Worm (Caenorhabditis elegans) whole organism, L4/young adult: ENCODE results near the gene fbxa-71.

Source experiments
- W03F9.2 ChIP-seq: fragments of 150-350 bp; optimal IDR thresholded peaks from 2 replicates; lab custom pipeline; 2014; ENCODE audit warnings: missing biosample characterization, missing genetic modification characterization
- dao-5 ChIP-seq: sonication (generic microtip); optimal IDR thresholded peaks from 2 replicates; lab custom pipeline; 2016; ENCODE audit warnings: missing genotype, missing genetic modification characterization, moderate library complexity, missing compliant biosample characterization
- him-1 ChIP-seq: sonication (generic microtip); optimal IDR thresholded peaks from 2 replicates; lab custom pipeline; 2016; ENCODE audit warnings: missing genotype, missing genetic modification reagents, missing genetic modification characterization, missing compliant biosample characterization

The fbxa-71 gene

DNA sequence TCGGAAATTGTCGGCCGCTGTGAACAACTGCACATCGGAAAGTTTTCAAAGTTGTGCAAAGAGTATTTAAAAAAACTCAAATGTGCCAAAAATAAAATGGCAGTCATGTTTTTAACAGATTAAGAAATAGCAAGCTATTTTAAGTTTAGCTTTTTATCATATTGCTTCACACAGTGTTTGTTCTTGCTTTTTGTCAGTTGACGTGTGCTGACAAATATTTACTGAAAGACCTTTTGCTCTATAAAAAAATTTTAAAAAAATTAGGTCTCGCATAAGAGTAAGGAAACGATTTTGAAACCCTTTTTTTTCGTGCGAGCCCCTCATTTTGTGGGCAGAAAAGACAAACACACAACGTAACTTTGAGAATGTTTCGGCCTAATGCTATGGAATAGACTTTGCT is at the start of gene fbxa-71:
TSS of gene fbxa-71 (plus strand) at position 301 of the 400 bp plus-strand sequence.
- TF ChIP-seq him-1 (tag; lab: Kevin White, UChicago) = no peak
- no peak for TF ChIP-seq W03F9.2 (tag; lab: Kevin White, UChicago)
- no peak for TF ChIP-seq dao-5 (tag; lab: Kevin White, UChicago)

DNA sequence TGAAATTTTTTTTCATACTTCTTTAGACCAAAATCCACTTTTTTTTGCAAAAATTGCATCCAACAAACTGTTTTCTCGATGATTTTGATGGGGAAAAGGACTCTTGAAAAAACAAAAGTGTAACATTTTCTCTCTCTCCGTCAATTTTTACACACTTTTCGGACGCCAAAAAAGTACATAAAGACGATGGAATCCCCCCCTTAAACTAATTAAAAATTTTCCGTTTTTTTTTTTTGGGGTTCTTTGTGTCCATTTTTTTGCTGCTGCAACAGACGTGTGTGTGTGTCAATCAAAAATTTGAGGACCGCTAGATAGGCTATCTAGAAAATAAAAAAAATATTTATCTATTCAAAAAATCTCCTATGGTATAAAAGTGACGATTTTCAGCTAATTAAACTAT is 47.8 kb upstream of the fbxa-71 start, which contains the start of gene C39B5.5:
TSS of gene C39B5.5 (plus strand) at position 301 of the 400 bp plus-strand sequence.
- TF ChIP-seq him-1 (tag; lab: Kevin White, UChicago) (no peak), dao-5 (tag; lab: Kevin White, UChicago) (no peak), W03F9.2 (tag; lab: Kevin White, UChicago) (no peak)

DNA sequence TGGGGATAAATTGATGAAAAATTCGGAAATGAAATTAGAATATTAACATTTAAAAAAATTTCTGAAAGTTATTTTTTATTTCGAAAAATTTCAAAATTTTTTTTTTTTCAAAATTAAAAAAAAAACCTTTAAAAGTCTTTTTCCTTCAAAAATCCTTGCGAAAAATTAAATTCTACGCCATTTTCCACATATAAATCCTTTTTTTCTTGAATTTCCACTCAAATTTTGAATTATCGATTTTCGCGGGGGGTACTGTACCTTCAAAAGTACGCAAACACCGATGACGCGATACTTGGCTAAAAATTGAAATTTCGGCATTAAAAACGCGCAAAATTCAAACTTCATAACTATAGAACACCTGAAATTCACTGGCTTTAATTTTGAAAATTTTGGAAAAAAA is 45.0 kb upstream of the fbxa-71 start:
- no peak for TF ChIP-seq dao-5 (tag; lab: Kevin White, UChicago)
- no peak for TF ChIP-seq W03F9.2 (tag; lab: Kevin White, UChicago)
- TF ChIP-seq him-1 (tag; lab: Kevin White, UChicago) = no peak

DNA sequence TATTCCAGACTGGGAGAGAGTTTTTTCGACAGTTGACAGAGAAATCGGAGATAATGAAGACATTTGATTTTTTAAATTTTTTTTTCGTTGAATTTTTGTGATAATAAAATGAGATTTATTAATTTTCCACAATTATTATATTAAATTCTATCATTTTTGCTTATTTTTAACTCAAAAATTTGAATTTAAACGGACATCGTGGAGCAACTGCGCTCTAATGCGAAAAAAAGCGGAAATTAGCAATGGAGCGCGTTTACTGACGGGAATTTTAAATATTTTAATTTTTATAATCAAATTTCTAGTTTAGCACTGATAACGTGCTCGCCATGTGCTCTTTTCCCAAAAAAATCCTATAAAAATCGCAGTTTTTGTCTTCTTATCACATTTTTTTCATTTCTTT is 44.5 kb upstream of the fbxa-71 start, which contains the start of gene C39B5.14:
TSS of gene C39B5.14 (plus strand) at position 301 of the 400 bp plus-strand sequence.
- no peak for TF ChIP-seq dao-5 (tag; lab: Kevin White, UChicago)
- no peak for TF ChIP-seq him-1 (tag; lab: Kevin White, UChicago)
- TF ChIP-seq W03F9.2 (tag; lab: Kevin White, UChicago) = no peak

DNA sequence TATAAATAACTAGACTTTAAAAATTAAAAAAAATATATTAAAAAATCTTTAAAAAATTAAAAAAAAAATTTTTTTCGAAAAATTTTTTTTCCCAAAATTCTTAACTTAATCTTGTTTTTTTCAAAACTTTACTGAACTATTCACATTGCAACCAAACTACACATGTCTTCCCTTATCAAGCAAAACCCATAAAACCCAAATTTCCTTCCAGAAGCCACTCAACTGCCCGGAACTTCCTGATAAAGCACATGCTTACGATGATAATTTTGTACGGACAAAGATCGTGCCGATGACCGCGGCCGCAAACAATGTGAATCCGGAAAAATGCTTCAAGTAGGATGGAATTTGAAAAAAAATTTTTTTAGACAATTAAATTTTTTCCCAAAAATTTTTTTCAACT is 43.3 kb upstream of the fbxa-71 start:
- TF ChIP-seq him-1 (tag; lab: Kevin White, UChicago) (no peak), W03F9.2 (tag; lab: Kevin White, UChicago) (no peak), dao-5 (tag; lab: Kevin White, UChicago) (no peak)

DNA sequence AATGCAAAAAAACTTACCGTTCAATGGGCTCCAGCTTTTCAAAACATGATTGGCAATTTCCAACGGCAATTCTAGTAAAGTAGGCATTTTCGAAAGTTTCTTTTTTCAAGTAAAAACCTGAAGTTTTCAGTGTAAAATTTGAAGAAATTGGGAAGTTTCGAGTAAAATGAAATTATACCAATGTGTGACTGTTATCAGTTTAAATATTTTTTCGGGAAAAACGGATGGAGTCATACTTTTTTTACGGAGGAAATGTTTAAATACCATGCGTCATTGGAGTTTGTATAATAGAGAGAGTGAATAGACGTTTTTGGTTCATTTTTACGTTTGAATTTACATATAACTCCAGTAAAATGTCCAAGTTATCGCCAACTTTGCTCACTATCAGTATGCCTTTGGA is 36.2 kb upstream of the fbxa-71 start, which contains the start of gene fbxa-12:
TSS of gene fbxa-12 (plus strand) at position 301 of the 400 bp plus-strand sequence.
- TF ChIP-seq W03F9.2 (tag; lab: Kevin White, UChicago) (no peak), him-1 (tag; lab: Kevin White, UChicago) (no peak), dao-5 (tag; lab: Kevin White, UChicago) (no peak)

DNA sequence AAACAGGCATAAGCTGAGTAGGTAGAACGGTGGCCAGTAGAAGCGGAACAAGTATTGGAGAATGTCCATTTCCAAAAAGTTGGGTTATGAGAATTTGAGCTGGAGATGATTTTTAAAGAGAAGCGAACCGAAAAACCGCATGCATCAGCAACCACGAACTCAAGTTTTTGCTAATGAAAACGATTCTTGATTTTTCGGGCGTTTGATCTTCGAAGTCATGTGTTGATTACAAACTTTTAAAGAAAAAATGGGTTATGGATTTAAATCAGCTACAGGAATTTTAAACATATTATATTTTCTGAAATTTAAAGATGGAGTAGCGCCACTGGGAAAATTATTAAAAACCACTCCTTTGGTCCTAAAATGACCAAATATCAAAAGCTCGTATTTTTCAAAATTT is 31.7 kb upstream of the fbxa-71 start, which contains the start of gene srd-65:
TSS of gene srd-65 (minus strand) at position 101 of the 400 bp plus-strand sequence.
- TF ChIP-seq dao-5 (tag; lab: Kevin White, UChicago) = no peak
- TF ChIP-seq W03F9.2 (tag; lab: Kevin White, UChicago) = no peak
- TF ChIP-seq him-1 (tag; lab: Kevin White, UChicago) = no peak

DNA sequence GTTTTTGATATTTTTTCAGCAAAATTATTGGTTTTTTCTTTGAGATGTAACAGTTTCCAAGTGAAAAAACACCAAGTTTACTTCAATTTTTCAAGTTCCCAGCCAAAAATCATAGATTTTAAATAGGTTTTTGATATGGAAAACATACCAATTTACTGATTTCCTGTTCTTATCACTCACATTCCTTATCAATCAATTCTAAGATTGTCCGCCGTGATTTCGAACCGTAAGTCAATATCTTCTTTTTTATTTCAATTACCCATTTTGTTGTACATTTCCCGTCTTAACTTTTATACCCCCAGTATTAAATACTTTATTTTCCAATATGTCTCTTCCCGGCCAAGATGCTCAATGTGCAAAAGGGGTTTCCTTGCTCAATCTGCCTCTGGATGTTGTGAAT is 31.1 kb upstream of the fbxa-71 start, which contains the start of gene fbxa-38:
TSS of gene fbxa-38 (plus strand) at position 195 of the 400 bp plus-strand sequence.
- TF ChIP-seq W03F9.2 (tag; lab: Kevin White, UChicago) (no peak), him-1 (tag; lab: Kevin White, UChicago) (no peak), dao-5 (tag; lab: Kevin White, UChicago) (no peak)

DNA sequence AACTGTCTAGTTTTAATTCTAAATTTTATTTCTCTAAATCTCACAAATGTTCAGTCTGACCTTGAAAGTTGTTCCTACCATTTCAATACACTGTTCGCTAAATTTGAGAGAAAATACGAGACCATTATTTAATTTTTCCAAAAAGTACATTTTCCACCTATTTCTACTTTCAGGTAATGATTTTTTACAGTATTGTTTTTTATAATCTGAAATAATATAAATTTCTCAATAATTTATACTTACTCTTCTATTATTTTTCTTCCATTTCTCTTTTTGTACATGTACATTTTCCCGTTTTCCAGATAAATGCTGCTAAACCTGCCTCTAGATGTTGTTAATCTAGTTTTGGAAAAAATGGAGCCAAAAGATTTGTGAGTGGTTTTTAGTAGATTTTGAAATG is 28.2 kb upstream of the fbxa-71 start, which contains the start of gene fbxa-62:
TSS of gene fbxa-62 (plus strand) at position 301 of the 400 bp plus-strand sequence.
- TF ChIP-seq W03F9.2 (tag; lab: Kevin White, UChicago) (no peak), dao-5 (tag; lab: Kevin White, UChicago) (no peak), him-1 (tag; lab: Kevin White, UChicago) (no peak)

DNA sequence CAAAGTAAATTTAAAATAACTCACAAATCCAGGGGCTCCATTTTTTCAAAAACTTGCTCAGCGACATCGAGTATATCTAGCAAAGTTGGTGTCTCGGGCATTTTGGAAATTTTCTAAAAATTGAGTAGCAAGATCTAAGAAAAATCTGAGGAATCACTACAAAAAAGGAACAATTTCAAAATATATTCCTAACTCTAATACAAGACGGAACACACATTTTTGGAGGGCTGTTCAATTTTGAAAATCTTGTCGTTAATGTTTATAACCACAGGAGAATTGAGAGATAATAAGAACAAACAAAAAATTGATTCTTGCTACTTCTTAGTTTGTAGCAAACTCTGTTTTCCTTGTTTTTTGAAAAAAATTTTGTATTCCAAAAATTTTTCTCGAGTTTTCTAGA is 23.3 kb upstream of the fbxa-71 start, which contains the start of gene fbxa-47:
TSS of gene fbxa-47 (minus strand) at position 101 of the 400 bp plus-strand sequence.
- TF ChIP-seq dao-5 (tag; lab: Kevin White, UChicago) = no peak
- no peak for TF ChIP-seq W03F9.2 (tag; lab: Kevin White, UChicago)
- no peak for TF ChIP-seq him-1 (tag; lab: Kevin White, UChicago)

DNA sequence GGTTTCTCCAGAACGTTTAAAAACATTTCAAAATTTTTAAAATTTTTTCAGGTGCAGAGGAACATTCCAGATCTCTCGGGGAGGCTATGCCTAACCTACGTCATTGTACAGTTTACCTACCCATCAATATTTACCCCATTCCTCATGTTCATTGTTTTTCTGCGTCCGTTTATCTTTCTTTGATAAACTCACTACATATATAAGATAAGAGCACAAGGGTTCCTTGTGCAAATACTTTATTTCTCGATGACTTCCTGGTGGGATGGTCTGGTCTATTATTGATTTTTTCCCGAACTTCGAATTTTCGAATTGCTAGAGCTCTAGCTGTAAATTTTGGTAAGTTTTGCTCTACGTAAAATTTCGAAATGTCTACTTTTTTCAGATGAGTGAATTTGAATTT is 22.2 kb upstream of the fbxa-71 start:
- TF ChIP-seq dao-5 (tag; lab: Kevin White, UChicago) (no peak), him-1 (tag; lab: Kevin White, UChicago) (no peak), W03F9.2 (tag; lab: Kevin White, UChicago) (no peak)

DNA sequence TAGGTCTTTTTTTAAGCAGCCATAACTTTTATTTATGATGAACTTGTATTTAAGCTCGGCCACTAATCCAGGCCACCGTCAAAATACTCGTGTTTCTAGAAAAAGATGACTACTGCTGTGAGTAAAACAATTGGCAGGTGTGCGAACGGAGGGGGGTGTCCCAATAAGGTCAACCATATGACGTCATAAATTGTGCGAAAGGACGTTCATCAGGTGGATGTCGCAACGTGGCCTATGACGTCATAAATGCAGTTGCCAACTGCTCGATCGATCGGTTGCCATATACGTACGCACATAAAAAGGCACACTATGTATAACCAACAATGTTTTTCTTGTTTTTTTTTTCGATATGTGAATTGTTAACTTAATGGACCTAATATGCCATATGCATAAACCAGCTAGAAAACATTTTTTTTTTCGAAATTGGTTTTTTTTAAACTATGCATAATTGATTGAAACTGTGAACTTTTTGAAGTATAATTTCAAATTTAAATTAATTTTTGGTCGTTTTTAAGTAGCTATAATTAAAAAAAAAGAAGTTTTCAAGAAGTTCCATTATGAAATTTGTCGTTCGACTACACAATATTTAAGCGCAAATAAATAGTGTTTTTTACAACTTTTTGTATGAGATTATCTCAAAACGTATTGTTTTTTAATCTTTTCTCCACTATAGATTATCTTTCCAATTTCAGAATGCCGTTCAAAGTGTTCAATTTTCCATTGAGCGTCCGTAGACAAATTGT is 21.3 kb upstream of the fbxa-71 start, which contains the start of gene C39B5.2:
TSS of gene C39B5.2 (plus strand) at position 693 of the 743 bp plus-strand sequence.
- TF ChIP-seq dao-5 (tag; lab: Kevin White, UChicago) = no peak
- TF ChIP-seq W03F9.2 (tag; lab: Kevin White, UChicago) = no peak
- no peak for TF ChIP-seq him-1 (tag; lab: Kevin White, UChicago)

DNA sequence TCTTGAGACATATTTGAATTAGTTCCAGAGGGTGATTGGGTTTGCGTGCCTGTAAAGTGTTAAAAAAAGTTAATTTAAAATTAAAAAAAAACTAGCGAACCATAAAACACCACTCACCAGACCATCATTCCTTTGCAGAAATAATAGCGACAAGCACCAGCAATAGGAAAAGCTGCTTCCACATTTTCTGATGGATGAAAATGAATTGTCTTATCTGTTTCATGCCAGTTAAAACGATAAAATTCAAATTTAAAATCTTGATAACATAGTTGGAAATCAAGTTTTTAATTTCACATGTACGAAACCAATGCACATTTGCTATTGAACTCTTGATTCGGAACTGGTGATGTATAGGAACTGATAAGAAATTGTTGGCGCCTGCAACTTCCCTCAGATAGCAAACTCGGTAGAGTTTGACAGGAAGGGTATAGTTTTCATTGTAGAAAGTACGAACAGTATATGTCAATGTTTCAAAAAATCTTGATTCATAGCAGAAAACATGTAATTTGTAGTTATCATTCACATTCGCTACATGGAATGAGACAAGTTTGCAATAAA is 16.0 kb upstream of the fbxa-71 start, which contains the start of gene C39B5.10:
TSS of gene C39B5.10 (minus strand) at position 51 of the 558 bp plus-strand sequence.
- TF ChIP-seq W03F9.2 (tag; lab: Kevin White, UChicago) (no peak), him-1 (tag; lab: Kevin White, UChicago) (no peak), dao-5 (tag; lab: Kevin White, UChicago) (no peak)
